Worm (Caenorhabditis elegans) whole organism, L4/young adult: ENCODE results near the gene srt-50.

Experiments
- dao-5 ChIP-seq: sonication (generic microtip); optimal IDR thresholded peaks from 2 replicates; lab custom pipeline; 2016; ENCODE audit warnings: missing genotype, missing genetic modification characterization, moderate library complexity, missing compliant biosample characterization
- him-1 ChIP-seq: sonication (generic microtip); optimal IDR thresholded peaks from 2 replicates; lab custom pipeline; 2016; ENCODE audit warnings: missing genotype, missing genetic modification reagents, missing genetic modification characterization, missing compliant biosample characterization

- TF ChIP-seq him-1 (tag; lab: Kevin White, UChicago) (no peak), dao-5 (tag; lab: Kevin White, UChicago) (no peak)
Measured at ce11 chrIV:15113117-15113516, 38.6 kb downstream of the srt-50 start, which contains the start of gene M199.134.
